Fruit fly (Drosophila melanogaster) whole organism, embryonic: ENCODE measurements around the gene DCP2.
A peak's percentile ranks its signal among the peaks of the same experiment; 100 is the strongest.

ENCODE experiments used
- BEAF-32 ChIP-seq: fragments of 200-800 bp; sonication (Bioruptor generic); optimal IDR thresholded peaks from 3 replicates; lab custom pipeline; 2017; ENCODE audit warnings: missing biosample characterization, missing genetic modification characterization, mild to moderate bottlenecking, moderate library complexity, missing genetic modification reagents
- CG10431 ChIP-seq: fragments of 200-800 bp; sonication (Bioruptor generic); optimal IDR thresholded peaks from 3 replicates; lab custom pipeline; 2018; ENCODE audit warnings: missing biosample characterization, mild to moderate bottlenecking, missing genetic modification characterization
- CG11504 ChIP-seq: fragments of 200-800 bp; sonication (Bioruptor generic); optimal IDR thresholded peaks from 3 replicates; lab custom pipeline; 2019; ENCODE audit warnings: missing biosample characterization, mild to moderate bottlenecking, missing genetic modification characterization, moderate library complexity
- CG12299 ChIP-seq: fragments of 200-800 bp; sonication (Bioruptor generic); optimal IDR thresholded peaks from 2 replicates; lab custom pipeline; 2018; ENCODE audit warnings: missing biosample characterization, mild to moderate bottlenecking, missing genetic modification characterization
- CG14965 ChIP-seq: fragments of 200-800 bp; sonication (Bioruptor generic); optimal IDR thresholded peaks from 2 replicates; lab custom pipeline; 2016; ENCODE audit warnings: missing biosample characterization, missing genetic modification characterization, borderline replicate concordance
- CG1832 ChIP-seq: fragments of 200-800 bp; sonication (Bioruptor generic); optimal IDR thresholded peaks from 2 replicates; lab custom pipeline; 2017; ENCODE audit warnings: missing biosample characterization, mild to moderate bottlenecking, missing genetic modification characterization, inconsistent platforms
- CG2116 ChIP-seq: fragments of 200-800 bp; sonication (Bioruptor generic); optimal IDR thresholded peaks from 3 replicates; lab custom pipeline; 2018; ENCODE audit warnings: missing biosample characterization, mild to moderate bottlenecking, missing genetic modification characterization
- CG2129 ChIP-seq: fragments of 200-800 bp; sonication (Bioruptor generic); IDR thresholded peaks from 2 replicates; pipeline ENCODE4 v1.3.6; 2022; ENCODE audit warnings: missing biosample characterization, missing genetic modification characterization; ENCODE audit not compliant: partially characterized antibody
- CG32772 ChIP-seq: fragments of 200-800 bp; sonication (Bioruptor generic); IDR thresholded peaks from 2 replicates; pipeline ENCODE4 v1.3.6; 2022; ENCODE audit warnings: missing biosample characterization, missing genetic modification characterization
- CG3995 ChIP-seq: fragments of 200-800 bp; sonication (Bioruptor generic); optimal IDR thresholded peaks from 3 replicates; lab custom pipeline; 2016; ENCODE audit warnings: missing biosample characterization, missing genetic modification characterization
- CG42726 ChIP-seq: fragments of 200-800 bp; sonication (Bioruptor generic); IDR thresholded peaks from 2 replicates; pipeline ENCODE4 v1.3.6; 2022; ENCODE audit warnings: missing biosample characterization, missing genetic modification characterization; ENCODE audit not compliant: partially characterized antibody
- CG43689 ChIP-seq: fragments of 200-800 bp; sonication (Bioruptor generic); IDR thresholded peaks from 2 replicates; pipeline ENCODE4 v1.3.6; 2022; ENCODE audit warnings: missing biosample characterization, missing genetic modification characterization
- CG8478 ChIP-seq: fragments of >200 bp; optimal IDR thresholded peaks from 2 replicates; lab custom pipeline; 2018
- CG9609 ChIP-seq: fragments of 200-800 bp; sonication (Bioruptor generic); optimal IDR thresholded peaks from 3 replicates; lab custom pipeline; 2016; ENCODE audit warnings: missing biosample characterization, missing genetic modification characterization
- Dek ChIP-seq: fragments of 200-800 bp; sonication (Bioruptor generic); optimal IDR thresholded peaks from 3 replicates; lab custom pipeline; 2019; ENCODE audit warnings: missing biosample characterization, mild to moderate bottlenecking, missing genetic modification characterization, moderate library complexity
- Dll ChIP-seq: fragments of 200-800 bp; sonication (Bioruptor generic); IDR thresholded peaks from 4 replicates; pipeline ENCODE4 v1.3.6; 2022; ENCODE audit warnings: missing biosample characterization, missing genetic modification characterization; ENCODE audit not compliant: partially characterized antibody
- Elba2 ChIP-seq: fragments of 200-800 bp; sonication (Bioruptor generic); optimal IDR thresholded peaks from 3 replicates; lab custom pipeline; 2016; ENCODE audit warnings: missing biosample characterization, missing genetic modification characterization
- Fer1 ChIP-seq: fragments of 200-800 bp; sonication (Bioruptor generic); optimal IDR thresholded peaks from 2 replicates; lab custom pipeline; 2017; ENCODE audit warnings: missing biosample characterization, mild to moderate bottlenecking, missing genetic modification characterization
- Hey ChIP-seq: fragments of 200-800 bp; sonication (Bioruptor generic); optimal IDR thresholded peaks from 3 replicates; lab custom pipeline; 2018; ENCODE audit warnings: missing biosample characterization, mild to moderate bottlenecking, missing genetic modification characterization
- Hmx ChIP-seq: fragments of 200-800 bp; sonication (Bioruptor generic); optimal IDR thresholded peaks from 2 replicates; lab custom pipeline; 2016; ENCODE audit warnings: missing biosample characterization, missing genetic modification characterization
- Jarid2 ChIP-seq: fragments of 200-800 bp; sonication (Bioruptor generic); optimal IDR thresholded peaks from 3 replicates; lab custom pipeline; 2017; ENCODE audit warnings: mild to moderate bottlenecking, missing biosample characterization, missing genetic modification reagents, missing genetic modification characterization
- Kr ChIP-seq: fragments of 200-800 bp; sonication (Bioruptor generic); optimal IDR thresholded peaks from 2 replicates; lab custom pipeline; 2017; ENCODE audit warnings: missing biosample characterization, mild to moderate bottlenecking, missing genetic modification characterization
- Opbp ChIP-seq: fragments of 200-800 bp; sonication (Bioruptor generic); IDR thresholded peaks from 3 replicates; pipeline ENCODE4 v1.3.6; 2022; ENCODE audit warnings: missing biosample characterization, missing genetic modification characterization; ENCODE audit not compliant: partially characterized antibody
- Ptx1 ChIP-seq: fragments of 200-800 bp; sonication (Bioruptor generic); IDR thresholded peaks from 2 replicates; pipeline ENCODE4 v1.3.6; 2022; ENCODE audit warnings: missing biosample characterization, missing genetic modification characterization
- Vsx1 ChIP-seq: fragments of 200-800 bp; sonication (Bioruptor generic); optimal IDR thresholded peaks from 2 replicates; lab custom pipeline; 2017; ENCODE audit warnings: missing biosample characterization, mild to moderate bottlenecking, missing genetic modification characterization, missing genetic modification reagents
- ash1 ChIP-seq: fragments of 200-800 bp; sonication (Bioruptor generic); optimal IDR thresholded peaks from 2 replicates; lab custom pipeline; 2018; ENCODE audit warnings: missing biosample characterization, mild to moderate bottlenecking, missing genetic modification characterization
- corto ChIP-seq: fragments of 200-800 bp; sonication (Bioruptor generic); optimal IDR thresholded peaks from 2 replicates; lab custom pipeline; 2016; ENCODE audit warnings: missing biosample characterization, mild to moderate bottlenecking, missing genetic modification characterization, moderate library complexity
- cwo ChIP-seq: fragments of 200-800 bp; sonication (Bioruptor generic); optimal IDR thresholded peaks from 3 replicates; lab custom pipeline; 2017; ENCODE audit warnings: missing biosample characterization, missing genetic modification characterization, mild to moderate bottlenecking, moderate library complexity, missing genetic modification reagents
- dpn ChIP-seq, 2 experiments: fragments of 200-800 bp; sonication (Bioruptor generic); optimal IDR thresholded peaks; 3 replicates each; lab custom pipeline; 2016; ENCODE audit warnings: missing biosample characterization in 2 of 2, missing genetic modification characterization in 2 of 2
- grau ChIP-seq: fragments of 200-800 bp; optimal IDR thresholded peaks from 3 replicates; lab custom pipeline; 2019; ENCODE audit warnings: missing biosample characterization, mild to moderate bottlenecking, missing genetic modification characterization, moderate library complexity
- grn ChIP-seq: fragments of 200-800 bp; sonication (Bioruptor generic); optimal IDR thresholded peaks from 3 replicates; lab custom pipeline; 2017; ENCODE audit warnings: missing biosample characterization, missing genetic modification characterization
- ind ChIP-seq: fragments of 200-800 bp; sonication (Bioruptor generic); optimal IDR thresholded peaks from 3 replicates; lab custom pipeline; 2016; ENCODE audit warnings: missing biosample characterization, missing genetic modification characterization
- insv ChIP-seq, 2 experiments: fragments of 200-800 bp; sonication (Bioruptor generic); optimal IDR thresholded peaks; 3 replicates each; lab custom pipeline; 2016 to 2018; ENCODE audit warnings: missing biosample characterization in 2 of 2, missing genetic modification characterization in 2 of 2
- knrl ChIP-seq: fragments of 200-800 bp; sonication (Bioruptor generic); IDR thresholded peaks from 3 replicates; pipeline ENCODE4 v1.3.6; 2022; ENCODE audit warnings: missing biosample characterization, missing genetic modification characterization; ENCODE audit not compliant: partially characterized antibody
- lab ChIP-seq: fragments of 200-800 bp; sonication (Bioruptor generic); optimal IDR thresholded peaks from 3 replicates; lab custom pipeline; 2017; ENCODE audit warnings: missing biosample characterization, missing genetic modification characterization, mild to moderate bottlenecking, moderate library complexity, missing genetic modification reagents
- luna ChIP-seq: fragments of 200-800 bp; sonication (Bioruptor generic); optimal IDR thresholded peaks from 2 replicates; lab custom pipeline; 2016; ENCODE audit warnings: missing biosample characterization, missing genetic modification characterization
- maf-S ChIP-seq: fragments of 200-800 bp; sonication (Bioruptor generic); optimal IDR thresholded peaks from 2 replicates; lab custom pipeline; 2016; ENCODE audit warnings: missing biosample characterization, missing genetic modification characterization
- mam ChIP-seq: fragments of 200-800 bp; sonication (Bioruptor generic); optimal IDR thresholded peaks from 3 replicates; lab custom pipeline; 2016; ENCODE audit warnings: missing biosample characterization, missing genetic modification characterization
- pan ChIP-seq, 4 experiments: fragments of >200 bp in 3 of 4; fragments of 200-800 bp in 1 of 4; sonication (Bioruptor generic) in 1 of 4; optimal IDR thresholded peaks in 3 of 4; IDR thresholded peaks in 1 of 4; 2 replicates each; pipeline versions ENCODE4 v1.3.6 to Lab custom; 2017 to 2022; ENCODE audit warnings: missing biosample characterization in 2 of 4, missing genetic modification characterization in 2 of 4, mixed read lengths in 1 of 4
- pho ChIP-seq: fragments of 200-800 bp; sonication (Bioruptor generic); optimal IDR thresholded peaks from 2 replicates; lab custom pipeline; 2016; ENCODE audit warnings: missing biosample characterization, missing genetic modification characterization
- pita ChIP-seq: fragments of 200-800 bp; sonication (Bioruptor generic); optimal IDR thresholded peaks from 2 replicates; lab custom pipeline; 2017; ENCODE audit warnings: missing biosample characterization, mild to moderate bottlenecking, missing genetic modification characterization
- rib ChIP-seq: fragments of 200-800 bp; sonication (Bioruptor generic); IDR thresholded peaks from 2 replicates; pipeline ENCODE4 v1.3.6; 2022; ENCODE audit warnings: missing biosample characterization, missing genetic modification characterization
- seq ChIP-seq: fragments of 200-800 bp; sonication (Bioruptor generic); IDR thresholded peaks from 2 replicates; pipeline ENCODE4 v1.3.6; 2022; ENCODE audit warnings: missing biosample characterization, missing genetic modification characterization
- sim ChIP-seq: fragments of 200-800 bp; sonication (Bioruptor generic); IDR thresholded peaks from 2 replicates; pipeline ENCODE4 v1.3.6; 2022; ENCODE audit warnings: missing biosample characterization, missing genetic modification characterization
- so ChIP-seq: fragments of 200-800 bp; sonication (Bioruptor generic); IDR thresholded peaks from 3 replicates; pipeline ENCODE4 v1.3.6; 2022; ENCODE audit warnings: missing biosample characterization, missing genetic modification characterization
- tll ChIP-seq, 2 experiments: fragments of 200-800 bp in 1 of 2; fragments of >200 bp in 1 of 2; sonication (Bioruptor generic) in 1 of 2; optimal IDR thresholded peaks; 2 replicates each; lab custom pipeline; 2017 to 2019; ENCODE audit warnings: missing biosample characterization in 2 of 2, missing genetic modification characterization in 2 of 2, mild to moderate bottlenecking in 1 of 2, moderate library complexity in 1 of 2
- ttk ChIP-seq: fragments of 200-800 bp; sonication (Bioruptor generic); IDR thresholded peaks from 2 replicates; pipeline ENCODE4 v2.1.2; 2022; ENCODE audit warnings: missing biosample characterization, missing genetic modification characterization
- unc-4 ChIP-seq: fragments of 200-800 bp; sonication (Bioruptor generic); IDR thresholded peaks from 2 replicates; pipeline ENCODE4 v1.3.6; 2022; ENCODE audit warnings: missing biosample characterization, missing genetic modification characterization; ENCODE audit not compliant: partially characterized antibody

The DCP2 gene

dm6 chr3L:15826347-15826984 is at the start of gene DCP2, which contains the start of gene dbo (continued):
- TF ChIP-seq Hey (tag; lab: Kevin White, UChicago), result no peak
- no peak for TF ChIP-seq Jarid2 (GFP tag; lab: Kevin White, UChicago)
- no peak for TF ChIP-seq CG8478
- no peak for TF ChIP-seq pita (GFP tag; lab: Kevin White, UChicago)
- no peak for TF ChIP-seq pan (optimal IDR thresholded peaks at IDR 0.05; lab: Kevin White, UChicago)
- peak in 1 of 2 experiments; percentile 53 for TF ChIP-seq pan (GFP tag; optimal IDR thresholded peaks at IDR 0.05 in 1 of 2, IDR thresholded peaks at IDR 0.05 in 1 of 2)
- no peak for TF ChIP-seq Kr (GFP tag; lab: Kevin White, UChicago)
- TF ChIP-seq Opbp (GFP tag; lab: Robert Waterston, UW), result peak; percentile 90
- TF ChIP-seq ind, result peak; percentile 66
- peak; percentile 16 for TF ChIP-seq pho (GFP tag; lab: Kevin White, UChicago)
- peak in 1 of 2 experiments; percentile 26 for TF ChIP-seq insv (GFP tag; optimal IDR thresholded peaks at IDR 0.05; lab: Kevin White, UChicago)
- TF ChIP-seq Elba2, result no peak
- TF ChIP-seq CG12299 (tag; lab: Kevin White, UChicago), result no peak
- peak; percentile 71 for TF ChIP-seq Dek (tag; lab: Kevin White, UChicago)
- TF ChIP-seq sim (GFP tag; lab: Robert Waterston, UW), result no peak
- TF ChIP-seq Dll (GFP tag; lab: Robert Waterston, UW), result peak; percentile 87
- peak; percentile 36 for TF ChIP-seq Fer1
- peak; percentile 79 for TF ChIP-seq CG2116
- TF ChIP-seq corto, result peak; percentile 8
- TF ChIP-seq maf-S, result peak; percentile 21
- 0 out of 3 replicates have a peak, but pooled peaks have one; percentile 27 for TF ChIP-seq so (GFP tag; lab: Robert Waterston, UW)
- TF ChIP-seq grau (tag; lab: Kevin White, UChicago), result peak; percentile 96
- no peak for TF ChIP-seq CG32772 (GFP tag; lab: Robert Waterston, UW)
- TF ChIP-seq rib (GFP tag; lab: Robert Waterston, UW), result no peak
- TF ChIP-seq CG3995 (GFP tag; lab: Kevin White, UChicago), result peak; percentile 80
- no peak for TF ChIP-seq Vsx1 (GFP tag; lab: Kevin White, UChicago)
- TF ChIP-seq CG10431 (GFP tag; lab: Kevin White, UChicago), result peak; percentile 43
- TF ChIP-seq CG42726, result peak; percentile 66
- peak; percentile 61 for TF ChIP-seq lab
- peak; percentile 87 for TF ChIP-seq BEAF-32
- TF ChIP-seq grn (GFP tag; lab: Kevin White, UChicago), result no peak
- TF ChIP-seq cwo, result no peak
- TF ChIP-seq Ptx1 (GFP tag; lab: Robert Waterston, UW), result peak; percentile 62
- TF ChIP-seq CG1832 (GFP tag; lab: Kevin White, UChicago), result no peak
- TF ChIP-seq ttk (GFP tag; lab: Robert Waterston, UW), result 0 out of 2 replicates have a peak, but pooled peaks have one; percentile 34
- TF ChIP-seq Hmx (GFP tag; lab: Kevin White, UChicago), result no peak
- TF ChIP-seq CG14965 (GFP tag; lab: Kevin White, UChicago), result no peak
- peak; percentile 47 to 54 for TF ChIP-seq dpn (GFP tag; optimal IDR thresholded peaks at IDR 0.05; lab: Kevin White, UChicago)
- peak; percentile 89 for TF ChIP-seq knrl (GFP tag; lab: Robert Waterston, UW)
- TF ChIP-seq mam (GFP tag; lab: Kevin White, UChicago), result peak; percentile 53
- TF ChIP-seq seq (GFP tag; lab: Robert Waterston, UW), result peak; percentile 44; the same call in 1 of the 2 replicates
- peak; percentile 81 for TF ChIP-seq unc-4 (GFP tag; lab: Robert Waterston, UW)
- TF ChIP-seq CG43689 (GFP tag; lab: Robert Waterston, UW), result no peak
- peak; percentile 68 for TF ChIP-seq CG2129 (GFP tag; lab: Robert Waterston, UW)
- TF ChIP-seq ash1, result no peak
- no peak for TF ChIP-seq CG9609 (GFP tag; lab: Kevin White, UChicago)
- peak; percentile 69 for TF ChIP-seq CG11504
- TF ChIP-seq tll (GFP tag; optimal IDR thresholded peaks at IDR 0.05; lab: Kevin White, UChicago), result no peak
- TF ChIP-seq luna (GFP tag; lab: Kevin White, UChicago), result no peak
